Worm (Caenorhabditis elegans): ENCODE measurements around the gene C26B9.2.

Gene C26B9.2

DNA sequence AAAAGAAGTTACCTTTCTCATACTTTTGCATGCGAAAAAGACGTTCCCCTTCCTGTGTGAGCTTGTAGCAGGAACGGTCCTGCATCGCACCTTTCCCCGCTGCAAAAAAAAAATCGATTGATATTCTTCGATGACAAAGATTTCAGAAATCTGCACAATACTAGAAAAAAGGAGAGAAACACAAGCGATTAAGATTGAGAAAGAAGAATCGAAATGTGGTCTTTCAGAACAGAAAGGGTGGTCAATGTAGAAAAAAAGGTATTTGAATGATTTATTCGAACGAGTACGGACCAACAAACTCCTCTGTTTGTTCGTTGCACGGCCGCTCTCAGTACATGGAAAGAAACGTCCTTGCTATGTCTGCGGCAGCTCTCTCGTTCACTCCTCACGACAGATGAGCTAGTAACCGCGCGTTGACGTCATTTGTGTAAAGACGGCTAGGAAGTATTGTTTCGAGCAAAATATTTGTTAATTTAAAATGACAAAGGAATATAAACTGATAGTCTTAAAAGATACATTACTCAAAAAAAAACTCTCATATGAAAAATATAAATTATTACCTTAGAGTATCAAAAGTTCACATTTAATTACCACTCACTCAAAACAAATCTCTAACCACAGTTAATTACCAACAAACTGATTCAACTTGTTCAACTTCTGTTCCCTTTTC, 41.9 kb upstream of the C26B9.2 start, which contains the start of gene ift-81 (continued):
- TF ChIP-seq dpl-1 (GFP tag; optimal IDR thresholded peaks at IDR 0.05) (no peak), F10B5.3 (tag; optimal IDR thresholded peaks at IDR 0.05) (no peak), nhr-28 (tag; optimal IDR thresholded peaks at IDR 0.05) (no peak), rbr-2 (tag; optimal IDR thresholded peaks at IDR 0.05) (peak; percentile 66), ztf-7 (tag; optimal IDR thresholded peaks at IDR 0.05) (no peak), nhr-237 (tag; optimal IDR thresholded peaks at IDR 0.05) (no peak), cey-2 (tag; optimal IDR thresholded peaks at IDR 0.05; ENCODE audit: borderline replicate concordance, insufficient read depth) (no peak), ceh-82 (tag; optimal IDR thresholded peaks at IDR 0.05) (no peak), attf-4 (tag; optimal IDR thresholded peaks at IDR 0.05) (no peak), hif-1 (tag; optimal IDR thresholded peaks at IDR 0.05) (peak in 1 of 2 experiments; percentile 5), daf-19 (GFP tag; conservative IDR thresholded peaks at IDR 0.05) (no peak), Y5F2A.4 (GFP tag; optimal IDR thresholded peaks at IDR 0.05) (no peak), ZK546.5 (tag; optimal IDR thresholded peaks at IDR 0.05) (no peak), aly-2 (tag; optimal IDR thresholded peaks at IDR 0.05) (no peak), madf-9 (GFP tag; conservative IDR thresholded peaks at IDR 0.05) (no peak), egl-43 (GFP tag; IDR thresholded peaks at IDR 0.05) (no peak), php-3 (GFP tag; IDR thresholded peaks at IDR 0.05) (no peak), F44E2.7 (GFP tag; IDR thresholded peaks at IDR 0.05) (no peak), lsy-2 (tag; optimal IDR thresholded peaks at IDR 0.05) (peak in 1 of 2 experiments; percentile 62), snpc-1.2 (GFP tag; IDR thresholded peaks at IDR 0.05) (no peak), lir-3 (tag; optimal IDR thresholded peaks at IDR 0.05) (no peak), T26A8.4 (GFP tag; IDR thresholded peaks at IDR 0.05) (no peak), pha-4 (GFP tag; IDR thresholded peaks at IDR 0.05) (no peak), pha-4 (tag; optimal IDR thresholded peaks at IDR 0.05) (no peak), ama-1 (optimal IDR thresholded peaks at IDR 0.05) (no peak), madf-5 (GFP tag; IDR thresholded peaks at IDR 0.05) (no peak), mxl-3 (GFP tag; optimal IDR thresholded peaks at IDR 0.05) (no peak), dmd-8 (GFP tag; IDR thresholded peaks at IDR 0.05) (no peak)

DNA sequence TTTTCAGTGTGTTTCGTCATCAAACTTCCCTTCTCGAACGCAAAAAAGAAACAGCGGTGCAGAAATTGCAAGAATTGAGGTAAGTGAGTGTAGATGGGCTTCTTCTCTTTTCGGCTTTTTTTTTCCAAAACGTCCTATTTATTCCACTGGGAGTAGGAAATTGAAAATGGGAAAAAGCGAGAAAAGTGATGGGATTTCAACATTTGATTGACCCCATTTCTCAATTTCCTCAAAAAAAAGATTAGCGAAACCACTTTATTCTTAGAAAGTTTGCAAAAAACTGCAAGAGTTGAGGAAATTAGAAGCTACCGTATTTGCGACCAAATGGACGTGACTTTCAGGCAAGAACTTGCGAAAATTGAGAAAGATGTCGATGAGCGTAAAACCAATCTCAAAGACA, 36.5 kb upstream of the C26B9.2 start, which contains the start of gene ags-3:
Gene ags-3 (minus strand): TSS at position 101 of the 400 bp plus-strand sequence.
- no peak for TF ChIP-seq lin-38 (GFP tag; IDR thresholded peaks at IDR 0.05)

DNA sequence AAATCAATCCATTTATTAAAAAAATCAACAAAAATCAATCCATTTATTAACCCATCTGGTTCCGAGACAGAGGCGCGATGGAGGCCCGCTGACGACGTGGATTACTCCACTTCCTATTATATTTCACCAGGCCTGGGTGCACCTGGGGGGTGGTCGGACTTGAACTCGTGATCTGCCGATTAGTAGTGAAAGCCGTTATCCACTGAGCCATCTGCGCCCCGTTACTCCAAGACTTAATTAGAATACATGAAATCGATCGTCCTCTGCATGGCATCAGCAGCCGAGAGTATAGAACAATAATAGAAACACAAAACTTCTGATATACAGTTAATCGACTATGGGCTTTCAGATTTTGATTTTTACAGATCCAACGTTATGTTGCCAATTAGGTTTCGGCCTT, 30.4 kb upstream of the C26B9.2 start:
- TF ChIP-seq egl-43 (GFP tag; IDR thresholded peaks at IDR 0.05) (0 out of 2 replicates have a peak, but pooled peaks have one; percentile 17), attf-4 (tag; optimal IDR thresholded peaks at IDR 0.05) (no peak)

DNA sequence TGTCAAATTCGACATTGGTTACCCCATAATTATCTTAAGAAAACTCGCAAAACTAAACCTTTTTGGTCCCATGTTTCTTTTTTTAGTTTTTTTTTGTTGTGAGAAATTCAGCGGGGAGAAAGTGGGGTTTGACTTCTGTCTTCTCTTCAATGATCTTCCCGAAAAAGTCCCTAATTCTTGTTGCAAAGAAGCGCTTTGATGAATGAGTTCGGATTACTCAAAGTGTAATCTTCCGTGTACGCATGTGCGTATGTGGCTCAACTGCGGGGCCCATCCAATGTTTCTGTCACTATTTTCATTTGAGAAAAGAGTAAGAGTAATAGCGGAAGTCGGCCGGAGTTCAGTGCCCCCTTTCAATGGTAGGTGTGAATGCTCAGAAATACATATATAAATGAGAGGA, 28.8 kb upstream of the C26B9.2 start:
- TF ChIP-seq unc-62 (GFP tag; optimal IDR thresholded peaks at IDR 0.05 in 1 of 2) (no peak), unc-62 (tag; optimal IDR thresholded peaks at IDR 0.05) (no peak), gei-8 (GFP tag; optimal IDR thresholded peaks at IDR 0.05) (no peak), ceh-28 (tag; optimal IDR thresholded peaks at IDR 0.05) (no peak), lsy-2 (tag; optimal IDR thresholded peaks at IDR 0.05) (no peak), daf-8 (GFP tag; IDR thresholded peaks at IDR 0.05) (no peak), F44E2.7 (GFP tag; IDR thresholded peaks at IDR 0.05) (no peak), nhr-42 (GFP tag; IDR thresholded peaks at IDR 0.05) (no peak), fkh-10 (GFP tag; optimal IDR thresholded peaks at IDR 0.05) (no peak), ceh-20 (GFP tag; IDR thresholded peaks at IDR 0.05) (no peak), mdl-1 (tag; optimal IDR thresholded peaks at IDR 0.05) (no peak), zag-1 (tag; optimal IDR thresholded peaks at IDR 0.05) (no peak), egl-27 (tag; optimal IDR thresholded peaks at IDR 0.05) (no peak), F37D6.2 (tag; optimal IDR thresholded peaks at IDR 0.05) (no peak), nhr-41 (GFP tag; IDR thresholded peaks at IDR 0.05) (no peak)

All from whole organism, L4 larva.